Fruit fly (Drosophila melanogaster) whole organism, prepupa: ENCODE results near the gene CG42487.

ENCODE experiments used
- Blimp-1 ChIP-seq: fragments of 200-800 bp; sonication (Bioruptor generic); optimal IDR thresholded peaks from 3 replicates; lab custom pipeline; 2017; ENCODE audit warnings: missing biosample characterization, missing genetic modification characterization, mild to moderate bottlenecking, moderate library complexity, missing genetic modification reagents
- CG11762 ChIP-seq: fragments of 200-800 bp; sonication (Bioruptor generic); optimal IDR thresholded peaks from 3 replicates; lab custom pipeline; 2016; ENCODE audit warnings: missing biosample characterization, missing genetic modification characterization; ENCODE audit not compliant: insufficient read depth
- CG15336 ChIP-seq: fragments of 200-800 bp; sonication (Bioruptor generic); IDR thresholded peaks from 2 replicates; pipeline ENCODE4 v1.3.6; 2022; ENCODE audit warnings: missing biosample characterization, missing genetic modification characterization
- CG16779 ChIP-seq: fragments of 200-800 bp; sonication (Bioruptor generic); optimal IDR thresholded peaks from 3 replicates; lab custom pipeline; 2017; ENCODE audit warnings: missing biosample characterization, mild to moderate bottlenecking, missing genetic modification characterization
- CG3032 ChIP-seq: fragments of 200-800 bp; optimal IDR thresholded peaks from 2 replicates; lab custom pipeline; 2019; ENCODE audit warnings: missing biosample characterization, mild to moderate bottlenecking, missing genetic modification characterization, moderate library complexity
- CG31627 ChIP-seq: fragments of 200-800 bp; sonication (Bioruptor generic); optimal IDR thresholded peaks from 3 replicates; lab custom pipeline; 2016; ENCODE audit warnings: missing biosample characterization, missing genetic modification characterization
- CG32006 ChIP-seq: fragments of 200-800 bp; sonication (Bioruptor generic); optimal IDR thresholded peaks from 3 replicates; lab custom pipeline; 2017; ENCODE audit warnings: missing biosample characterization, mild to moderate bottlenecking, missing genetic modification characterization
- CG34406 ChIP-seq: fragments of 200-800 bp; sonication (Bioruptor generic); optimal IDR thresholded peaks from 3 replicates; lab custom pipeline; 2016; ENCODE audit warnings: missing biosample characterization, missing genetic modification characterization
- CG3919 ChIP-seq: fragments of 200-800 bp; sonication (Bioruptor generic); optimal IDR thresholded peaks from 3 replicates; lab custom pipeline; 2016; ENCODE audit warnings: missing biosample characterization, missing genetic modification characterization
- CG4318 ChIP-seq: fragments of 200-800 bp; sonication (Bioruptor generic); optimal IDR thresholded peaks from 3 replicates; lab custom pipeline; 2017; ENCODE audit warnings: missing biosample characterization, mild to moderate bottlenecking, missing genetic modification characterization
- CG6163 ChIP-seq: fragments of 200-800 bp; sonication (Bioruptor generic); IDR thresholded peaks from 3 replicates; pipeline ENCODE4 v1.3.6; 2022; ENCODE audit warnings: missing biosample characterization, missing genetic modification characterization
- CG6276 ChIP-seq: fragments of 200-800 bp; sonication (Bioruptor generic); optimal IDR thresholded peaks from 2 replicates; lab custom pipeline; 2017; ENCODE audit warnings: missing biosample characterization, mild to moderate bottlenecking, missing genetic modification characterization
- CG6792 ChIP-seq: fragments of 200-800 bp; sonication (Bioruptor generic); optimal IDR thresholded peaks from 3 replicates; lab custom pipeline; 2016; ENCODE audit warnings: missing biosample characterization, missing genetic modification characterization
- CG6808 ChIP-seq: fragments of 200-800 bp; sonication (Bioruptor generic); optimal IDR thresholded peaks from 3 replicates; lab custom pipeline; 2017; ENCODE audit warnings: missing biosample characterization, missing genetic modification characterization, mild to moderate bottlenecking, moderate library complexity, missing genetic modification reagents
- CG6854 ChIP-seq: fragments of 200-800 bp; sonication (Bioruptor generic); optimal IDR thresholded peaks from 2 replicates; lab custom pipeline; 2017; ENCODE audit warnings: missing biosample characterization, mild to moderate bottlenecking, missing genetic modification characterization
- CG7368 ChIP-seq: fragments of 200-800 bp; sonication (Bioruptor generic); optimal IDR thresholded peaks from 3 replicates; lab custom pipeline; 2016; ENCODE audit warnings: missing biosample characterization, missing genetic modification characterization
- CG8119 ChIP-seq: fragments of 200-800 bp; sonication (Bioruptor generic); IDR thresholded peaks from 3 replicates; pipeline ENCODE4 v1.3.6; 2022; ENCODE audit warnings: missing biosample characterization, missing genetic modification characterization
- CG8319 ChIP-seq: fragments of 200-800 bp; sonication (Bioruptor generic); optimal IDR thresholded peaks from 3 replicates; lab custom pipeline; 2016; ENCODE audit warnings: missing biosample characterization, missing genetic modification characterization
- CG9139 ChIP-seq: fragments of 200-800 bp; sonication (Bioruptor generic); optimal IDR thresholded peaks from 3 replicates; lab custom pipeline; 2017; ENCODE audit warnings: missing biosample characterization, mild to moderate bottlenecking, missing genetic modification characterization
- Eip78C ChIP-seq: fragments of 200-800 bp; sonication (Bioruptor generic); peaks from one replicate; lab custom pipeline; 2016; ENCODE audit warnings: missing biosample characterization, missing genetic modification characterization
- Gug ChIP-seq: fragments of 200-800 bp; sonication (Bioruptor generic); IDR thresholded peaks from 2 replicates; pipeline ENCODE4 v1.3.6; 2022; ENCODE audit warnings: missing biosample characterization, missing genetic modification characterization
- Hr38 ChIP-seq: sonication (Bioruptor generic); optimal IDR thresholded peaks from 2 replicates; lab custom pipeline; 2016; ENCODE audit warnings: missing biosample characterization, missing genetic modification characterization
- Hr39 ChIP-seq: fragments of 200-800 bp; sonication (Bioruptor generic); optimal IDR thresholded peaks from 2 replicates; lab custom pipeline; 2016; ENCODE audit warnings: missing biosample characterization, missing genetic modification characterization
- Lpt ChIP-seq: fragments of 200-800 bp; sonication (Bioruptor generic); optimal IDR thresholded peaks from 3 replicates; lab custom pipeline; 2016; ENCODE audit warnings: missing biosample characterization, missing genetic modification characterization
- Met ChIP-seq: fragments of 200-800 bp; sonication (Bioruptor generic); optimal IDR thresholded peaks from 3 replicates; lab custom pipeline; 2016; ENCODE audit warnings: missing biosample characterization, missing genetic modification characterization
- OdsH ChIP-seq: fragments of 200-800 bp; sonication (Bioruptor generic); optimal IDR thresholded peaks from 3 replicates; lab custom pipeline; 2016; ENCODE audit warnings: missing biosample characterization, missing genetic modification characterization
- Smox ChIP-seq: fragments of 200-800 bp; sonication (Bioruptor generic); optimal IDR thresholded peaks from 3 replicates; lab custom pipeline; 2016; ENCODE audit warnings: missing biosample characterization, missing genetic modification characterization
- Sox15 ChIP-seq: fragments of 200-800 bp; sonication (Bioruptor generic); optimal IDR thresholded peaks from 3 replicates; lab custom pipeline; 2016; ENCODE audit warnings: missing biosample characterization, missing genetic modification characterization
- achi ChIP-seq: fragments of 200-800 bp; sonication (Bioruptor generic); optimal IDR thresholded peaks from 3 replicates; lab custom pipeline; 2016; ENCODE audit warnings: missing biosample characterization, missing genetic modification characterization
- acj6 ChIP-seq: fragments of 200-800 bp; sonication (Bioruptor generic); optimal IDR thresholded peaks from 3 replicates; lab custom pipeline; 2016; ENCODE audit warnings: missing biosample characterization, missing genetic modification characterization
- cyc ChIP-seq: fragments of 200-800 bp; sonication (Bioruptor generic); optimal IDR thresholded peaks from 3 replicates; lab custom pipeline; 2016; ENCODE audit warnings: missing biosample characterization, missing genetic modification characterization
- dsx ChIP-seq: fragments of 200-800 bp; optimal IDR thresholded peaks from 3 replicates; lab custom pipeline; 2019; ENCODE audit warnings: missing biosample characterization, mild to moderate bottlenecking, missing genetic modification characterization, moderate library complexity; ENCODE audit not compliant: poor library complexity, severe bottlenecking
- esn ChIP-seq: fragments of 200-800 bp; sonication (Bioruptor generic); optimal IDR thresholded peaks from 2 replicates; lab custom pipeline; 2016; ENCODE audit warnings: missing biosample characterization, mild to moderate bottlenecking, missing genetic modification characterization, moderate library complexity
- fd59A ChIP-seq: fragments of 200-800 bp; sonication (Bioruptor generic); optimal IDR thresholded peaks from 2 replicates; lab custom pipeline; 2017; ENCODE audit warnings: missing biosample characterization, mild to moderate bottlenecking, missing genetic modification characterization, missing genetic modification reagents
- fkh ChIP-seq: fragments of 200-800 bp; sonication (Bioruptor generic); optimal IDR thresholded peaks from 3 replicates; lab custom pipeline; 2017; ENCODE audit warnings: missing biosample characterization, mild to moderate bottlenecking, missing genetic modification characterization, moderate library complexity
- lz ChIP-seq: fragments of 200-800 bp; sonication (Bioruptor generic); optimal IDR thresholded peaks from 3 replicates; lab custom pipeline; 2016; ENCODE audit warnings: missing biosample characterization, missing genetic modification characterization
- net ChIP-seq: fragments of 200-800 bp; sonication (Bioruptor generic); optimal IDR thresholded peaks from 3 replicates; lab custom pipeline; 2016; ENCODE audit warnings: missing biosample characterization, missing genetic modification characterization
- pdm3 ChIP-seq: fragments of 200-800 bp; sonication (Bioruptor generic); optimal IDR thresholded peaks from 3 replicates; lab custom pipeline; 2016; ENCODE audit warnings: missing biosample characterization, missing genetic modification characterization
- salr ChIP-seq, 2 experiments: fragments of 200-800 bp; sonication (Bioruptor generic); optimal IDR thresholded peaks; 3 replicates each; lab custom pipeline; 2016 to 2018; ENCODE audit warnings: missing biosample characterization in 2 of 2, missing genetic modification characterization in 2 of 2, mild to moderate bottlenecking in 1 of 2
- topi ChIP-seq: fragments of 200-800 bp; sonication (Bioruptor generic); optimal IDR thresholded peaks from 3 replicates; lab custom pipeline; 2016; ENCODE audit warnings: missing biosample characterization, missing genetic modification characterization

CG42487 gene

dm6 chr3R:27922673-27923175 is 36.3 kb downstream of the CG42487 start, which contains the start of gene RpL4 (continued):
- TF ChIP-seq CG6854 (GFP tag; lab: Kevin White, UChicago) (peak; percentile 89), CG6808 (GFP tag; lab: Kevin White, UChicago) (peak; percentile 59), pdm3 (GFP tag; lab: Kevin White, UChicago) (peak; percentile 74), CG4318 (GFP tag; lab: Kevin White, UChicago) (no peak), fkh (GFP tag; lab: Kevin White, UChicago) (peak; percentile 72), net (GFP tag; lab: Kevin White, UChicago) (peak; percentile 87), CG6792 (GFP tag; lab: Kevin White, UChicago) (peak; percentile 56), CG3032 (tag; lab: Kevin White, UChicago) (peak; percentile 31), Lpt (no peak), salr (GFP tag; optimal IDR thresholded peaks at IDR 0.05; lab: Kevin White, UChicago) (peak; percentile 56 to 82), esn (GFP tag; lab: Kevin White, UChicago) (peak; percentile 85), dsx (GFP tag; lab: Kevin White, UChicago) (peak; percentile 37), Hr39 (GFP tag; lab: Kevin White, UChicago) (peak; percentile 67)

DNA sequence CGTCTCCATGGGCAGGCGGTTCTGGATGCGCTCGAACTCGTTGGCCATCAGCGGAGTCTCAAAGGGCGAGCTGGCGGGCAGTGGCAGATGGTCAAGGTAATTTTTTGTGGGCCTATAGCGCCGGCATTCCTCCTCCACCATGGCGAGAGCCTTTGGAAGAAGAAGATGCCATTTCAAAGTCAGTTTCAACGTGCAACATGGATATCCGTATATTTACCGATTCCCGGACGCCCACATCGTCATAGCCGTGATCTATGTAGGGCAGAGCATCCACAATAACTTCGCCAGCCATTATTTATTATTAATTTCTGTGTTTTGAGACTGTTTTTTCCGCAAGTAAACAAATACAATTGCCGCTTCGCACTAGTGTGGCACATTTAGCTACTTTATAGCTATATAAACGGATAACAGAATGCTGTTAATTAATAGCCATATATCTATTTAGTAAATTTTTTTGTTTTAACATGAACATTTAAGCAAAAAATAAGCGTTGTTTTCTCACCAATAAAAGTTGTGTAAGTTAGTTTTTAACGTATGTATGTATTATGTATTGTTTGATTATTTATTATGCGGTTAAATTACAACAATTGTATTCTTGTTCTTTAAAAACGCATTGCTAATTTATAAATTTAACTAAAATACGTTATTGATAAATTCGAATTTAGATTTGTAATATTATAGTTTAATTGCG is 36.9 kb downstream of the CG42487 start, which contains the start of gene BCAS2:
BCAS2 (minus strand) TSS at position 375 of the 691 bp plus-strand sequence.
- TF ChIP-seq net (GFP tag; lab: Kevin White, UChicago) (no peak), lz (GFP tag; lab: Kevin White, UChicago) (no peak), achi (GFP tag; lab: Kevin White, UChicago) (no peak), CG6808 (GFP tag; lab: Kevin White, UChicago) (no peak)

DNA sequence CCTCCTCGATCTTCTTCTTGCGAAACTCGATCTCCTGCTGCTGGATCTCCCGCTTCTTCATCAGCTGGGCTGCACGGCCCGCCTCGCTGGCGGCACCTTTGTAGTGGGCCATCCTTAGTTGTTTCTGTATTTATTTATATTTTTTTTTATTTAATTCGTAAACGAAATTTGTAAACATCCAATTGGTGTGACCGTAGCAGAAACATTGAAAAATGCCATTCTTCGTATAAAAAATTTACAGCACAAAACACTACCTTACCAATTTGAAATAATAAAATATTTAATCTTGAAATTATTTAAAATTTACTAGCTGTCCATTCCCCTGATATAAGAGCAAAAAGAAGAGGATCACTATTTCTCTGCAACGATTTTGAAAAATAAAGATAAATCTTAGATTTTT is 38.2 kb downstream of the CG42487 start, which contains the start of gene CG12259:
CG12259 (minus strand) TSS at position 207 of the 400 bp plus-strand sequence.
- TF ChIP-seq esn (GFP tag; lab: Kevin White, UChicago), result peak; percentile 13
- TF ChIP-seq Eip78C (GFP tag; lab: Kevin White, UChicago), result peak; percentile 26
- TF ChIP-seq CG6276 (GFP tag; lab: Kevin White, UChicago), result no peak
- TF ChIP-seq fkh (GFP tag; lab: Kevin White, UChicago), result peak; percentile 85

DNA sequence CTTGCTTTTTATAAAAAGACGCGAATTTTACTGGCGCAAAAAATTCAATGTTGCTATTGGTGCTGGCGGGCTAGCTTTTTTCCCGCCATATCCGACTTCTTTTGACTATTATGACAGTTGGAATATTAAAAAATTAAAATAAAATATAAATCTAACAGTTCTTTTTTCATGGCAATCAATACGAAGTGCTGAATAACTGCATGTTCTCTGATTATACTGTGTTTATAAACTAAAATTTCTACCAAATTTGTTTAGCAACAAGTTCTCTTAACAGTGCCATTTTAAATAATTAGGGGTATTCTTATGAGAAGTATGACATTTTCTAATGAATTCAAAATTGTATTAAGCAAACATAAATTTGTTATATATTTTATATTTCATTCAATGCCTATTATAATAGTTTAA is 39.7 kb downstream of the CG42487 start, which contains the start of gene Boh1:
Boh1 (minus strand) TSS at position 76 of the 405 bp plus-strand sequence.
- TF ChIP-seq Blimp-1 (GFP tag; lab: Kevin White, UChicago), result no peak
- no peak for TF ChIP-seq CG6854 (GFP tag; lab: Kevin White, UChicago)
- no peak for TF ChIP-seq CG6163
- no peak for TF ChIP-seq acj6 (GFP tag; lab: Kevin White, UChicago)
- TF ChIP-seq Gug, result no peak
- no peak for TF ChIP-seq CG31627
- TF ChIP-seq CG3032 (tag; lab: Kevin White, UChicago), result peak; percentile 45
- TF ChIP-seq Smox, result peak; percentile 33
- peak; percentile 44 for TF ChIP-seq esn (GFP tag; lab: Kevin White, UChicago)
- TF ChIP-seq salr (GFP tag; optimal IDR thresholded peaks at IDR 0.05; lab: Kevin White, UChicago), result peak in 1 of 2 experiments; percentile 20
- TF ChIP-seq CG15336 (GFP tag; lab: Robert Waterston, UW), result no peak
- TF ChIP-seq topi (GFP tag; lab: Kevin White, UChicago), result peak; percentile 32
- TF ChIP-seq Sox15 (GFP tag; lab: Kevin White, UChicago), result no peak
- TF ChIP-seq CG6276 (GFP tag; lab: Kevin White, UChicago), result no peak
- TF ChIP-seq CG8119 (GFP tag; lab: Robert Waterston, UW), result no peak
- TF ChIP-seq CG32006 (GFP tag; lab: Kevin White, UChicago), result no peak
- peak; percentile 79 for TF ChIP-seq achi (GFP tag; lab: Kevin White, UChicago)
- peak; percentile 10 for TF ChIP-seq CG34406 (GFP tag; lab: Kevin White, UChicago)
- no peak for TF ChIP-seq CG6808 (GFP tag; lab: Kevin White, UChicago)
- peak; percentile 38 for TF ChIP-seq fkh (GFP tag; lab: Kevin White, UChicago)
- peak; percentile 23 for TF ChIP-seq CG3919 (GFP tag; lab: Kevin White, UChicago)
- peak; percentile 48 for TF ChIP-seq Met (GFP tag; lab: Kevin White, UChicago)
- peak; percentile 77 for TF ChIP-seq Eip78C (GFP tag; lab: Kevin White, UChicago)
- no peak for TF ChIP-seq fd59A (GFP tag; lab: Kevin White, UChicago)
- no peak for TF ChIP-seq CG9139
- no peak for TF ChIP-seq CG11762 (GFP tag; lab: Kevin White, UChicago)
- no peak for TF ChIP-seq Hr38 (GFP tag; lab: Kevin White, UChicago)
- peak; percentile 4 for TF ChIP-seq cyc
- no peak for TF ChIP-seq Hr39 (GFP tag; lab: Kevin White, UChicago)
- peak; percentile 29 for TF ChIP-seq OdsH (GFP tag; lab: Kevin White, UChicago)
- TF ChIP-seq CG8319, result no peak
- no peak for TF ChIP-seq CG16779 (tag; lab: Kevin White, UChicago)
- no peak for TF ChIP-seq CG7368 (GFP tag; lab: Kevin White, UChicago)
- TF ChIP-seq CG6792 (GFP tag; lab: Kevin White, UChicago), result peak; percentile 11
